Worm (Caenorhabditis elegans) whole organism, mixed stage, embryonic: ENCODE results near the gene str-83.

Experiments used
- blmp-1 ChIP-seq: fragments of 150-350 bp; optimal IDR thresholded peaks from 2 replicates; lab custom pipeline; 2014; ENCODE audit warnings: missing biosample characterization, missing genetic modification characterization
- nhr-2 ChIP-seq: fragments of 150-350 bp; optimal IDR thresholded peaks from 2 replicates; lab custom pipeline; 2014; ENCODE audit warnings: missing biosample characterization, missing genetic modification characterization

- TF ChIP-seq nhr-2 (no peak), blmp-1 (tag; lab: Kevin White, UChicago) (no peak)
These were observed 23.3 kb upstream of the str-83 start, which contains the start of gene str-247 for ce11 chrV:3953739-3954138.
